Worm (Caenorhabditis elegans) whole organism, mixed stage, embryonic: ENCODE results near the gene cyp-14A5.

Source experiments
- M03D4.4 ChIP-seq: sonication (generic microtip); optimal IDR thresholded peaks from 2 replicates; lab custom pipeline; 2017; ENCODE audit warnings: mild to moderate bottlenecking, missing genetic modification characterization, missing compliant biosample characterization
- bed-3 ChIP-seq: fragments of 200-800 bp; sonication (Bioruptor generic); optimal IDR thresholded peaks from 3 replicates; lab custom pipeline; 2018; ENCODE audit warnings: mild to moderate bottlenecking, missing genetic modification characterization, moderate library complexity, missing compliant biosample characterization
- blmp-1 ChIP-seq: fragments of 150-350 bp; optimal IDR thresholded peaks from 2 replicates; lab custom pipeline; 2014; ENCODE audit warnings: missing biosample characterization, missing genetic modification characterization
- ceh-43 ChIP-seq: fragments of 200-800 bp; sonication (Bioruptor generic); optimal IDR thresholded peaks from 2 replicates; lab custom pipeline; 2018; ENCODE audit warnings: mild to moderate bottlenecking, missing genetic modification characterization, moderate library complexity, missing compliant biosample characterization
- ceh-83 ChIP-seq: fragments of 200-800 bp; sonication (Bioruptor generic); optimal IDR thresholded peaks from 2 replicates; lab custom pipeline; 2018; ENCODE audit warnings: mild to moderate bottlenecking, missing genetic modification characterization, missing compliant biosample characterization
- ces-1 ChIP-seq: fragments of 150-350 bp; optimal IDR thresholded peaks from 2 replicates; lab custom pipeline; 2014; ENCODE audit warnings: missing biosample characterization, missing genetic modification reagents, missing genetic modification characterization
- cnd-1 ChIP-seq: fragments of 200-800 bp; sonication (Bioruptor generic); optimal IDR thresholded peaks from 2 replicates; lab custom pipeline; 2018; ENCODE audit warnings: mild to moderate bottlenecking, missing genetic modification characterization, missing compliant biosample characterization
- drap-1 ChIP-seq: fragments of 200-800 bp; sonication (Bioruptor generic); optimal IDR thresholded peaks from 3 replicates; lab custom pipeline; 2018; ENCODE audit warnings: mild to moderate bottlenecking, missing genetic modification characterization, missing compliant biosample characterization
- flh-1 ChIP-seq: fragments of 200-800 bp; sonication (Bioruptor generic); optimal IDR thresholded peaks from 2 replicates; lab custom pipeline; 2018; ENCODE audit warnings: mild to moderate bottlenecking, missing genetic modification characterization, moderate library complexity, missing compliant biosample characterization
- ham-2 ChIP-seq: fragments of 200-800 bp; sonication (Bioruptor generic); optimal IDR thresholded peaks from 2 replicates; lab custom pipeline; 2018; ENCODE audit warnings: mild to moderate bottlenecking, missing genetic modification characterization, missing compliant biosample characterization
- hlh-1 ChIP-seq: fragments of 150-350 bp; optimal IDR thresholded peaks from 2 replicates; lab custom pipeline; 2014; ENCODE audit warnings: missing biosample characterization, missing genetic modification reagents, missing genetic modification characterization
- lin-13 ChIP-seq: fragments of 150-350 bp; optimal IDR thresholded peaks from 2 replicates; lab custom pipeline; 2014; ENCODE audit warnings: missing biosample characterization, missing genetic modification characterization
- lin-32 ChIP-seq: fragments of 200-800 bp; sonication (Bioruptor generic); optimal IDR thresholded peaks from 2 replicates; lab custom pipeline; 2018; ENCODE audit warnings: mild to moderate bottlenecking, missing genetic modification characterization, missing compliant biosample characterization
- lsy-2 ChIP-seq: fragments of 150-350 bp; optimal IDR thresholded peaks from 2 replicates; lab custom pipeline; 2014; ENCODE audit warnings: missing biosample characterization, missing genetic modification characterization
- mab-5 ChIP-seq: fragments of 150-350 bp; optimal IDR thresholded peaks from 2 replicates; lab custom pipeline; 2014; ENCODE audit warnings: missing biosample characterization, missing genetic modification characterization
- mep-1 ChIP-seq: fragments of 150-350 bp; optimal IDR thresholded peaks from 2 replicates; lab custom pipeline; 2017; ENCODE audit warnings: missing biosample characterization, missing genetic modification reagents, missing genetic modification characterization, inconsistent platforms
- nhr-12 ChIP-seq: fragments of 150-350 bp; optimal IDR thresholded peaks from 2 replicates; lab custom pipeline; 2014; ENCODE audit warnings: missing biosample characterization, missing genetic modification characterization
- nhr-2 ChIP-seq: fragments of 150-350 bp; optimal IDR thresholded peaks from 2 replicates; lab custom pipeline; 2014; ENCODE audit warnings: missing biosample characterization, missing genetic modification characterization
- nhr-237 ChIP-seq: fragments of 150-350 bp; optimal IDR thresholded peaks from 2 replicates; lab custom pipeline; 2014; ENCODE audit warnings: missing biosample characterization, missing genetic modification characterization
- nhr-28 ChIP-seq: fragments of 150-350 bp; optimal IDR thresholded peaks from 2 replicates; lab custom pipeline; 2014; ENCODE audit warnings: missing biosample characterization, missing genetic modification characterization
- nhr-76 ChIP-seq: sonication (generic microtip); optimal IDR thresholded peaks from 2 replicates; lab custom pipeline; 2017; ENCODE audit warnings: missing biosample characterization, missing genetic modification characterization
- pha-4 ChIP-seq: fragments of 150-350 bp; optimal IDR thresholded peaks from 2 replicates; lab custom pipeline; 2018; ENCODE audit warnings: missing biosample characterization, missing genetic modification reagents, missing genetic modification characterization
- sem-2 ChIP-seq: fragments of 200-800 bp; sonication (Bioruptor generic); optimal IDR thresholded peaks from 2 replicates; lab custom pipeline; 2018; ENCODE audit warnings: mild to moderate bottlenecking, missing genetic modification characterization, missing compliant biosample characterization
- snpc-4 ChIP-seq: fragments of 150-350 bp; optimal IDR thresholded peaks from 2 replicates; lab custom pipeline; 2014; ENCODE audit warnings: missing biosample characterization, missing genetic modification characterization
- sptf-1 ChIP-seq: sonication (generic microtip); optimal IDR thresholded peaks from 2 replicates; lab custom pipeline; 2017; ENCODE audit warnings: mild to moderate bottlenecking, missing genetic modification characterization, moderate library complexity, missing compliant biosample characterization
- tbx-8 ChIP-seq: fragments of 200-800 bp; sonication (Bioruptor generic); optimal IDR thresholded peaks from 2 replicates; lab custom pipeline; 2018; ENCODE audit warnings: mild to moderate bottlenecking, missing genetic modification characterization, moderate library complexity, missing compliant biosample characterization
- unc-120 ChIP-seq: sonication (generic microtip); optimal IDR thresholded peaks from 2 replicates; lab custom pipeline; 2017; ENCODE audit warnings: missing genetic modification characterization, missing compliant biosample characterization; ENCODE audit not compliant: poor library complexity, severe bottlenecking
- unc-39 ChIP-seq: fragments of 150-350 bp; optimal IDR thresholded peaks from 2 replicates; lab custom pipeline; 2014; ENCODE audit warnings: missing biosample characterization, missing genetic modification characterization
- unc-62 ChIP-seq: fragments of 150-350 bp; optimal IDR thresholded peaks from 2 replicates; lab custom pipeline; 2014; ENCODE audit warnings: missing biosample characterization, missing genetic modification reagents, missing genetic modification characterization
- zip-8 ChIP-seq: fragments of 150-350 bp; optimal IDR thresholded peaks from 2 replicates; lab custom pipeline; 2014; ENCODE audit warnings: missing biosample characterization, missing genetic modification characterization
- ztf-11 ChIP-seq: fragments of 150-350 bp; optimal IDR thresholded peaks from 2 replicates; lab custom pipeline; 2014; ENCODE audit warnings: missing biosample characterization, missing genetic modification characterization

cyp-14A5 gene

ce11 chrV:5444037-5444436 lies 21.0 kb upstream of the cyp-14A5 start:
- TF ChIP-seq pha-4 (tag; lab: Kevin White, UChicago) (no peak), nhr-28 (tag; lab: Kevin White, UChicago) (no peak), nhr-237 (no peak), blmp-1 (tag; lab: Kevin White, UChicago) (no peak), nhr-76 (no peak), nhr-2 (tag; lab: Kevin White, UChicago) (no peak), tbx-8 (GFP tag; lab: Kevin White, UChicago) (no peak), mep-1 (tag; lab: Kevin White, UChicago) (no peak), unc-62 (GFP tag; lab: Kevin White, UChicago) (no peak), zip-8 (tag; lab: Kevin White, UChicago) (no peak), ham-2 (GFP tag; lab: Kevin White, UChicago) (no peak), unc-39 (tag; lab: Kevin White, UChicago) (no peak), M03D4.4 (tag; lab: Kevin White, UChicago) (no peak), unc-120 (no peak), sptf-1 (no peak), drap-1 (GFP tag; lab: Kevin White, UChicago) (no peak), ces-1 (GFP tag; lab: Kevin White, UChicago) (no peak), snpc-4 (tag; lab: Kevin White, UChicago) (no peak)

- TF ChIP-seq drap-1 (GFP tag; lab: Kevin White, UChicago) = no peak
- no peak for TF ChIP-seq zip-8 (tag; lab: Kevin White, UChicago)
These were observed 19.3 kb upstream of the cyp-14A5 start for ce11 chrV:5442366-5442765.

DNA sequence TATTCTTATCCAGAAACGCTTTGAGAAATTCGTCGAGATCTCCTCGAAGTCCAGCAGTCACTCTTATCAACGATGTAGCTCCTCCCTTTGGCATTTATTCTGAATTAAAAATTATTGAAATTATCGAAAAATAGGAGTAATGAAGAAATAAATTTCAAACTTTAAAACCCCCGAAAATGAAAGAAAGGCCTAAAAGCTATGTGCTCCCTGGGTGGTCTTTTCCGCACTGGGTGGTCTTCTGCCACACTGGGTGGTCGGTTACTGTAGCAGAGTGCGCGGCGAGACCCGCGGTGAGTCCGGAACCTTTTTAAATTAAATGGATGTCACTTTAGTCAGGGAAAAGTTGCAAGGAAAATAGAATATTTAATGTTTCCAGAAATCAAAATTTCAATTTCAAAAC lies 16.0 kb upstream of the cyp-14A5 start, which contains the start of gene snpc-1.3:
Gene snpc-1.3 (minus strand): TSS at position 101 of the 400 bp plus-strand sequence.
- TF ChIP-seq nhr-2 (tag; lab: Kevin White, UChicago) (no peak), nhr-237 (no peak), blmp-1 (tag; lab: Kevin White, UChicago) (no peak), ham-2 (GFP tag; lab: Kevin White, UChicago) (no peak), drap-1 (GFP tag; lab: Kevin White, UChicago) (no peak), mep-1 (tag; lab: Kevin White, UChicago) (no peak), ztf-11 (no peak), lsy-2 (tag; lab: Kevin White, UChicago) (no peak), lin-32 (no peak), bed-3 (GFP tag; lab: Kevin White, UChicago) (no peak), nhr-76 (no peak), M03D4.4 (tag; lab: Kevin White, UChicago) (no peak)
- TF ChIP-seq, all 35 proteins: peak for 0

ce11 chrV:5433020-5433419 lies 9.9 kb upstream of the cyp-14A5 start, which contains the start of gene acl-6:
Gene acl-6 (plus strand): TSS chrV:5433386.
- no peak for TF ChIP-seq pha-4 (tag; lab: Kevin White, UChicago)
- TF ChIP-seq unc-39 (tag; lab: Kevin White, UChicago) = no peak
- no peak for TF ChIP-seq mab-5 (tag; lab: Kevin White, UChicago)
- no peak for TF ChIP-seq lin-13 (tag; lab: Kevin White, UChicago)
- TF ChIP-seq, all 35 proteins: peak for 0

DNA sequence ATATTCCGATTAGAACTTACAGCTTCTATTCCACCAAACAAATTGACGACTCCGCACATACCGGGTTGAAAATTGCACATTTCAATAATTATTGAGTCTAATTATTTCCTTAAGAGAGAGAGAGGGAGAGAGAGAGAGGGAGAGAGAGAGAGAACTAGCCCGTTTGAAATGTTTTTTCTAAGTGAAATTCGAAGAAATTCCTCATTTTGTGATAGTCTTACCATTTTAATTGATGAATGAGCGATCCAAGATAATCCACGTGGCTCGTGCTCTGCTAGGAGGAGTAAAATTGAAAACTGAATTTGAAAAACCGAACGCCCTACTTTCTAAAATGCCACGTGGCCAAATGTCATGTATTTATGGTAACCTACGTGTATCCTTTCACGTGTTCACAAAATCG lies 9.4 kb upstream of the cyp-14A5 start, which contains the start of gene F08F3.8:
Gene F08F3.8 (minus strand): TSS at position 101 of the 400 bp plus-strand sequence.
- TF ChIP-seq ceh-43 = no peak
- no peak for TF ChIP-seq nhr-237
- no peak for TF ChIP-seq blmp-1 (tag; lab: Kevin White, UChicago)
- TF ChIP-seq tbx-8 (GFP tag; lab: Kevin White, UChicago) = no peak
- no peak for TF ChIP-seq nhr-12 (tag; lab: Kevin White, UChicago)
- TF ChIP-seq hlh-1 = no peak
- no peak for TF ChIP-seq bed-3 (GFP tag; lab: Kevin White, UChicago)
- no peak for TF ChIP-seq lin-13 (tag; lab: Kevin White, UChicago)

DNA sequence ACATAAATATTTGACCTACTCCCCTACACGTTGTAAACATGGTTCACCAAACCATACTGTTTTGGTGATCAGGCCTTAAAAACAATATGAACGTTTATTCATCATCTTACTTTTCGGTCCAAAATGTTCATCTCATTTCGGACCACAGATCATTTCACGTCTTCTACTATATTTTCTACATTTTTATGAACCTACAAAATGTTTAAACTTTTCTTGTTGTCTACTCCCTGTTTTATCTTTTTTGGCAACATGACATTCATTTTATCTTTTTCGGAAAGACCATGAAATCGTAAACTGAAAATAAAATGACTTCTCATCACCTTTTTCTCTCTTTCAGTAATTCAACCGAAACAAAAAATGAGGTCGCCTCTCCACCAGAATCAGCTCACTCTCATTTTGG lies 4.8 kb upstream of the cyp-14A5 start, which contains the start of gene rhr-1:
Gene rhr-1 (plus strand): TSS at position 301 of the 400 bp plus-strand sequence.
- no peak for TF ChIP-seq ceh-83 (GFP tag; lab: Kevin White, UChicago)
- TF ChIP-seq nhr-12 (tag; lab: Kevin White, UChicago) = no peak
- no peak for TF ChIP-seq hlh-1
- no peak for TF ChIP-seq unc-62 (GFP tag; lab: Kevin White, UChicago)
- no peak for TF ChIP-seq nhr-76
- TF ChIP-seq blmp-1 (tag; lab: Kevin White, UChicago) = no peak
- no peak for TF ChIP-seq drap-1 (GFP tag; lab: Kevin White, UChicago)
- no peak for TF ChIP-seq lin-13 (tag; lab: Kevin White, UChicago)
- TF ChIP-seq tbx-8 (GFP tag; lab: Kevin White, UChicago) = no peak
- no peak for TF ChIP-seq pha-4 (tag; lab: Kevin White, UChicago)
- TF ChIP-seq M03D4.4 (tag; lab: Kevin White, UChicago) = no peak
- no peak for TF ChIP-seq flh-1 (GFP tag; lab: Kevin White, UChicago)
- TF ChIP-seq cnd-1 (tag; lab: Kevin White, UChicago) = no peak
- no peak for TF ChIP-seq lin-32
- no peak for TF ChIP-seq nhr-28 (tag; lab: Kevin White, UChicago)
- no peak for TF ChIP-seq sem-2 (GFP tag; lab: Kevin White, UChicago)
- TF ChIP-seq unc-39 (tag; lab: Kevin White, UChicago) = no peak
- TF ChIP-seq mep-1 (tag; lab: Kevin White, UChicago) = no peak
